Fruit fly (Drosophila melanogaster): ENCODE measurements around the gene rudhira.

rudhira gene

dm6 chrX:11792415-11793328 is 24.0 kb upstream of the rudhira start, which contains the start of gene CkIIbeta (continued):
- TF ChIP-seq nau (GFP tag; optimal IDR thresholded peaks at IDR 0.05): no peak
- TF ChIP-seq sqz (GFP tag; optimal IDR thresholded peaks at IDR 0.05): peak; percentile 63
- TF ChIP-seq al (GFP tag; IDR thresholded peaks at IDR 0.05): peak; percentile 49; the same call in 1 of the 2 replicates
- no peak for TF ChIP-seq B-H1 (GFP tag; IDR thresholded peaks at IDR 0.05)
- TF ChIP-seq disco-r (GFP tag; optimal IDR thresholded peaks at IDR 0.05): peak; percentile 15
- 0 out of 2 replicates have a peak, but pooled peaks have one; percentile 10 for TF ChIP-seq Adf1 (GFP tag; IDR thresholded peaks at IDR 0.05)
- TF ChIP-seq maf-S (GFP tag; optimal IDR thresholded peaks at IDR 0.05): peak; percentile 20
- TF ChIP-seq Hmx (GFP tag; optimal IDR thresholded peaks at IDR 0.05): no peak
- no peak for TF ChIP-seq Kr (GFP tag; optimal IDR thresholded peaks at IDR 0.05)
- no peak for TF ChIP-seq CG6654 (GFP tag; optimal IDR thresholded peaks at IDR 0.05)
- peak; percentile 92 for TF ChIP-seq CG14860 (GFP tag; IDR thresholded peaks at IDR 0.05; ENCODE audit: partially characterized antibody)
- TF ChIP-seq shn (GFP tag; optimal IDR thresholded peaks at IDR 0.05): peak; percentile 50
- TF ChIP-seq CG7786 (GFP tag; optimal IDR thresholded peaks at IDR 0.05): peak; percentile 49
- TF ChIP-seq CG10267 (tag; optimal IDR thresholded peaks at IDR 0.05): peak; percentile 96
- TF ChIP-seq CG1647 (GFP tag; optimal IDR thresholded peaks at IDR 0.05): no peak
- no peak for TF ChIP-seq kah (GFP tag; optimal IDR thresholded peaks at IDR 0.05)
- peak; percentile 66; the same call in 1 of the 2 replicates for TF ChIP-seq CG6272 (GFP tag; IDR thresholded peaks at IDR 0.05)
- peak; percentile 86 for TF ChIP-seq CG34224 (GFP tag; IDR thresholded peaks at IDR 0.05; ENCODE audit: partially characterized antibody)
- no peak for TF ChIP-seq schlank (tag; optimal IDR thresholded peaks at IDR 0.05)
- TF ChIP-seq gsb (GFP tag; IDR thresholded peaks at IDR 0.05): no peak
- no peak for TF ChIP-seq TFAM (GFP tag; optimal IDR thresholded peaks at IDR 0.05)
- peak; percentile 41 for TF ChIP-seq sug (tag; optimal IDR thresholded peaks at IDR 0.05)
- peak; percentile 85 for TF ChIP-seq Ets97D (GFP tag; optimal IDR thresholded peaks at IDR 0.05)
- TF ChIP-seq sna (GFP tag; IDR thresholded peaks at IDR 0.05; ENCODE audit: partially characterized antibody): peak; percentile 89
- TF ChIP-seq CG6854 (GFP tag; optimal IDR thresholded peaks at IDR 0.05): no peak
- no peak for TF ChIP-seq cas (GFP tag; IDR thresholded peaks at IDR 0.05)
- TF ChIP-seq Stat92E (GFP tag; optimal IDR thresholded peaks at IDR 0.05): no peak
- TF ChIP-seq stc (GFP tag; IDR thresholded peaks at IDR 0.05): no peak
- peak; percentile 63 for TF ChIP-seq lilli (GFP tag; optimal IDR thresholded peaks at IDR 0.05)
- peak; percentile 89 for TF ChIP-seq unc-4 (GFP tag; IDR thresholded peaks at IDR 0.05; ENCODE audit: partially characterized antibody)
- TF ChIP-seq mirr (GFP tag; optimal IDR thresholded peaks at IDR 0.05): no peak
- peak; percentile 0 for TF ChIP-seq Hr3 (GFP tag; optimal IDR thresholded peaks at IDR 0.05)
- TF ChIP-seq Fer2 (tag; optimal IDR thresholded peaks at IDR 0.05): no peak
- TF ChIP-seq CG4707 (GFP tag; optimal IDR thresholded peaks at IDR 0.05): no peak
- TF ChIP-seq CG2678 (tag; optimal IDR thresholded peaks at IDR 0.05): peak; percentile 4
- TF ChIP-seq kni (GFP tag; optimal IDR thresholded peaks at IDR 0.05): no peak
- TF ChIP-seq lbe (GFP tag; optimal IDR thresholded peaks at IDR 0.05): no peak
- no peak for TF ChIP-seq croc (GFP tag; conservative IDR thresholded peaks at IDR 0.05)
- peak; percentile 83 for TF ChIP-seq hbn (GFP tag; IDR thresholded peaks at IDR 0.05; ENCODE audit: partially characterized antibody)
- no peak for TF ChIP-seq CG8359 (GFP tag; optimal IDR thresholded peaks at IDR 0.05; ENCODE audit: borderline replicate concordance)
- no peak for TF ChIP-seq CG15269 (tag; optimal IDR thresholded peaks at IDR 0.05)
- peak; percentile 45 for TF ChIP-seq ind (GFP tag; optimal IDR thresholded peaks at IDR 0.05)
- TF ChIP-seq fru (optimal IDR thresholded peaks at IDR 0.05): no peak
- TF ChIP-seq Deaf1 (tag; optimal IDR thresholded peaks at IDR 0.05): no peak
- peak; percentile 3 for TF ChIP-seq luna (GFP tag; optimal IDR thresholded peaks at IDR 0.05)
- TF ChIP-seq Poxn (GFP tag; IDR thresholded peaks at IDR 0.05): no peak
- peak; percentile 89 for TF ChIP-seq ato (GFP tag; IDR thresholded peaks at IDR 0.05; ENCODE audit: partially characterized antibody)
- TF ChIP-seq CG17612 (GFP tag; IDR thresholded peaks at IDR 0.05): no peak

Measured in whole organism, embryonic.